Worm (Caenorhabditis elegans) whole organism, late embryonic: Measurements from ENCODE around the gene T05E12.9.

ENCODE experiments used
- C08G9.2 ChIP-seq: sonication (generic microtip); optimal IDR thresholded peaks from 2 replicates; lab custom pipeline; 2016; ENCODE audit warnings: mild to moderate bottlenecking, missing genetic modification characterization, moderate library complexity, missing compliant biosample characterization
- K02D7.2 ChIP-seq: sonication (generic microtip); optimal IDR thresholded peaks from 2 replicates; lab custom pipeline; 2017; ENCODE audit warnings: mild to moderate bottlenecking, missing genetic modification characterization, missing compliant biosample characterization
- T23F11.4 ChIP-seq: fragments of 200-800 bp; sonication (Bioruptor generic); optimal IDR thresholded peaks from 2 replicates; lab custom pipeline; 2018; ENCODE audit warnings: mild to moderate bottlenecking, missing genetic modification characterization, missing compliant biosample characterization
- Y22D7AL.16 ChIP-seq: sonication (generic microtip); optimal IDR thresholded peaks from 2 replicates; lab custom pipeline; 2016; ENCODE audit warnings: missing genetic modification characterization, missing compliant biosample characterization
- ceh-19 ChIP-seq: fragments of 200-800 bp; sonication (Bioruptor generic); optimal IDR thresholded peaks from 2 replicates; lab custom pipeline; 2018; ENCODE audit warnings: mild to moderate bottlenecking, missing genetic modification characterization, missing compliant biosample characterization
- ceh-2 ChIP-seq: sonication (generic microtip); optimal IDR thresholded peaks from 2 replicates; lab custom pipeline; 2016; ENCODE audit warnings: missing genotype, missing genetic modification characterization, missing compliant biosample characterization
- ceh-22 ChIP-seq: sonication (generic microtip); optimal IDR thresholded peaks from 2 replicates; lab custom pipeline; 2017; ENCODE audit warnings: missing biosample characterization, missing genetic modification characterization
- ceh-24 ChIP-seq: sonication (generic microtip); optimal IDR thresholded peaks from 2 replicates; lab custom pipeline; 2016; ENCODE audit warnings: mild to moderate bottlenecking, missing genetic modification characterization, missing compliant biosample characterization
- ceh-31 ChIP-seq: sonication (generic microtip); optimal IDR thresholded peaks from 2 replicates; lab custom pipeline; 2016; ENCODE audit warnings: missing genetic modification characterization, missing compliant biosample characterization
- ceh-45 ChIP-seq: fragments of 200-800 bp; sonication (Bioruptor generic); IDR thresholded peaks from 2 replicates; pipeline ENCODE4 v1.3.6; 2022; ENCODE audit warnings: missing genetic modification reagents, missing genetic modification characterization, missing compliant biosample characterization
- ceh-48 ChIP-seq: sonication (generic microtip); optimal IDR thresholded peaks from 2 replicates; lab custom pipeline; 2016; ENCODE audit warnings: missing genetic modification characterization, inconsistent platforms, missing compliant biosample characterization
- ceh-6 ChIP-seq: fragments of 200-800 bp; sonication (Bioruptor generic); optimal IDR thresholded peaks from 2 replicates; lab custom pipeline; 2018; ENCODE audit warnings: mild to moderate bottlenecking, missing genetic modification characterization, missing compliant biosample characterization
- ceh-9 ChIP-seq: sonication (generic microtip); optimal IDR thresholded peaks from 2 replicates; lab custom pipeline; 2016; ENCODE audit warnings: mild to moderate bottlenecking, missing genetic modification characterization, inconsistent platforms, missing compliant biosample characterization
- dmd-4 ChIP-seq: sonication (generic microtip); optimal IDR thresholded peaks from 2 replicates; lab custom pipeline; 2016; ENCODE audit warnings: borderline replicate concordance, missing genetic modification characterization, missing compliant biosample characterization
- dve-1 ChIP-seq: sonication (generic microtip); optimal IDR thresholded peaks from 2 replicates; lab custom pipeline; 2017; ENCODE audit warnings: antibody characterized with exemption, mild to moderate bottlenecking, missing genetic modification characterization, missing compliant biosample characterization
- elt-2 ChIP-seq: sonication (generic microtip); optimal IDR thresholded peaks from 2 replicates; lab custom pipeline; 2016; ENCODE audit warnings: missing genetic modification reagents, missing genetic modification characterization, missing compliant biosample characterization
- elt-4 ChIP-seq: sonication (generic microtip); optimal IDR thresholded peaks from 2 replicates; lab custom pipeline; 2016; ENCODE audit warnings: missing genetic modification characterization, missing compliant biosample characterization
- ets-4 ChIP-seq: sonication (generic microtip); optimal IDR thresholded peaks from 2 replicates; lab custom pipeline; 2016; ENCODE audit warnings: missing genetic modification characterization, missing compliant biosample characterization
- eyg-1 ChIP-seq: sonication (generic microtip); optimal IDR thresholded peaks from 2 replicates; lab custom pipeline; 2016; ENCODE audit warnings: missing genotype, missing genetic modification characterization, missing compliant biosample characterization
- fax-1 ChIP-seq: sonication (generic microtip); optimal IDR thresholded peaks from 2 replicates; lab custom pipeline; 2016; ENCODE audit warnings: missing genotype, missing genetic modification characterization, missing compliant biosample characterization
- fkh-10 ChIP-seq: fragments of 150-350 bp; optimal IDR thresholded peaks from 2 replicates; lab custom pipeline; 2014; ENCODE audit warnings: missing biosample characterization, missing genetic modification reagents, missing genetic modification characterization
- gmeb-2 ChIP-seq: sonication (generic microtip); optimal IDR thresholded peaks from 2 replicates; lab custom pipeline; 2016; ENCODE audit warnings: missing genetic modification characterization, inconsistent platforms, missing compliant biosample characterization
- hlh-13 ChIP-seq: fragments of 200-800 bp; sonication (Bioruptor generic); optimal IDR thresholded peaks from 2 replicates; lab custom pipeline; 2018; ENCODE audit warnings: mild to moderate bottlenecking, missing genetic modification characterization, missing compliant biosample characterization
- lim-6 ChIP-seq: sonication (generic microtip); optimal IDR thresholded peaks from 2 replicates; lab custom pipeline; 2016; ENCODE audit warnings: missing genetic modification characterization, missing compliant biosample characterization
- nhr-232 ChIP-seq: sonication (generic microtip); optimal IDR thresholded peaks from 2 replicates; lab custom pipeline; 2016; ENCODE audit warnings: missing genetic modification characterization, missing compliant biosample characterization
- npax-4 ChIP-seq: sonication (generic microtip); optimal IDR thresholded peaks from 2 replicates; lab custom pipeline; 2016; ENCODE audit warnings: missing genetic modification characterization, missing compliant biosample characterization
- odd-2 ChIP-seq: sonication (generic microtip); optimal IDR thresholded peaks from 2 replicates; lab custom pipeline; 2017; ENCODE audit warnings: antibody characterized with exemption, mild to moderate bottlenecking, missing genetic modification characterization, missing compliant biosample characterization
- pax-1 ChIP-seq: fragments of 150-350 bp; optimal IDR thresholded peaks from 2 replicates; lab custom pipeline; 2014; ENCODE audit warnings: missing biosample characterization, missing genetic modification characterization
- pha-2 ChIP-seq: sonication (generic microtip); optimal IDR thresholded peaks from 2 replicates; lab custom pipeline; 2017; ENCODE audit warnings: mild to moderate bottlenecking, missing genetic modification characterization, missing compliant biosample characterization
- pha-4 ChIP-seq: fragments of 150-350 bp; optimal IDR thresholded peaks from 2 replicates; lab custom pipeline; 2018; ENCODE audit warnings: missing biosample characterization, missing genetic modification reagents, missing genetic modification characterization
- pros-1 ChIP-seq: fragments of 150-350 bp; optimal IDR thresholded peaks from 2 replicates; lab custom pipeline; 2014; ENCODE audit warnings: missing biosample characterization, missing genetic modification reagents, missing genetic modification characterization
- ref-2 ChIP-seq: sonication (generic microtip); optimal IDR thresholded peaks from 2 replicates; lab custom pipeline; 2016; ENCODE audit warnings: missing genetic modification characterization, missing compliant biosample characterization
- rnt-1 ChIP-seq: sonication (generic microtip); optimal IDR thresholded peaks from 2 replicates; lab custom pipeline; 2016; ENCODE audit warnings: missing genetic modification characterization, missing compliant biosample characterization
- sdc-2 ChIP-seq: sonication (generic microtip); optimal IDR thresholded peaks from 2 replicates; lab custom pipeline; 2016; ENCODE audit warnings: missing genotype, missing genetic modification characterization, missing compliant biosample characterization
- sox-4 ChIP-seq: sonication (generic microtip); optimal IDR thresholded peaks from 2 replicates; lab custom pipeline; 2017; ENCODE audit warnings: mild to moderate bottlenecking, missing genetic modification characterization, inconsistent platforms, missing compliant biosample characterization
- syd-9 ChIP-seq: sonication (generic microtip); optimal IDR thresholded peaks from 2 replicates; lab custom pipeline; 2016; ENCODE audit warnings: mild to moderate bottlenecking, missing genetic modification characterization, moderate library complexity, missing compliant biosample characterization
- tbx-2 ChIP-seq: sonication (generic microtip); optimal IDR thresholded peaks from 2 replicates; lab custom pipeline; 2016; ENCODE audit warnings: missing genetic modification characterization, missing compliant biosample characterization
- ttx-3 ChIP-seq: sonication (generic microtip); optimal IDR thresholded peaks from 2 replicates; lab custom pipeline; 2016; ENCODE audit warnings: missing genetic modification reagents, missing genetic modification characterization, missing compliant biosample characterization
- unc-42 ChIP-seq: sonication (generic microtip); optimal IDR thresholded peaks from 2 replicates; lab custom pipeline; 2016; ENCODE audit warnings: missing genotype, missing genetic modification characterization, missing compliant biosample characterization
- unc-55 ChIP-seq: sonication (generic microtip); optimal IDR thresholded peaks from 2 replicates; lab custom pipeline; 2017; ENCODE audit warnings: missing biosample characterization, missing genetic modification reagents, missing genetic modification characterization
- unc-86 ChIP-seq: sonication (generic microtip); optimal IDR thresholded peaks from 2 replicates; lab custom pipeline; 2016; ENCODE audit warnings: missing genetic modification characterization, missing compliant biosample characterization
- zip-5 ChIP-seq: sonication (generic microtip); optimal IDR thresholded peaks from 2 replicates; lab custom pipeline; 2016; ENCODE audit warnings: missing genetic modification characterization, missing compliant biosample characterization
- ztf-16 ChIP-seq: sonication (generic microtip); optimal IDR thresholded peaks from 2 replicates; lab custom pipeline; 2017; ENCODE audit warnings: missing genetic modification characterization, missing compliant biosample characterization

T05E12.9 gene

DNA sequence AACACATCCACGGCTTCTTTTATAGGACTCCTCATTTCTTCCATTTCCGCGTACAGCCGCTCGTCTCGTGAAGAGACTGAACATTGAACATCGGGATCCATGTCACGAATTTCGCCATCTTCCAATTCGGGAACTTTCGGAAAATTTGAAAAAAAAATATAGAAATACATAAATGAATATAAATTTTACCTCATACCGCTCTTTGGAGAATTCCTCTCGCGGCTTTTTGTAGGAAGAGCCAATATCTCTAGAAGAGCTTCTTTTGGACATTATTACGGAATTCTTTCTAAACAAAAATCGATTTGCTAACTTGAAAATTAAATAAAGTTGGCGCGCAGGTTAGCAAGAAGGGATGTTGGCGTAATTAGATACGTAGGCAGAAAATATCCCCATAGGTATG lies at the start of gene T05E12.9:
TSS of gene T05E12.9 (minus strand) at position 101 of the 400 bp plus-strand sequence.
- TF ChIP-seq ceh-45 (GFP tag; lab: Robert Waterston, UW): no peak
- TF ChIP-seq ceh-9: no peak
- TF ChIP-seq nhr-232 (tag; lab: Kevin White, UChicago): no peak
- TF ChIP-seq dmd-4 (tag; lab: Kevin White, UChicago): no peak
- no peak for TF ChIP-seq gmeb-2 (tag; lab: Kevin White, UChicago)
- TF ChIP-seq ttx-3: no peak
- TF ChIP-seq pha-2 (tag; lab: Kevin White, UChicago): no peak
- no peak for TF ChIP-seq odd-2 (tag; lab: Kevin White, UChicago)

DNA sequence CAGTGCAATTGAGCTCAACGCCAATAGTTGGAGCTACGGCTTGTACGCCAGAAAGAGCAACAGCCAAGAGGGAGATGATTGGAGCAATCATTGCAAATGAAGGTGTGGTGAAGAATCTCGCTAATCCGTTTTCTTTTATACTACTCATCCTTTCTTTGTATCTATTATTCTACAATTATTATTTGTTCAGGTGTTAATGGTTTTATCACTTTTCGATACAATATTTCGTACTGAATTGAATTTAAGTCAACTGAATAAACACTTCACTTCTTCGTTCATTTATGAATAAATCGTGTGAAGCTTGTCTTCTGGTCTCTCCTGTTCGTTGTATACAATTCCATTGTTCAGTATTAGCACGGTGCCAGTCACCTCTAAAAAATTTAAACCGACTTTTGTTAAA lies 25.7 kb upstream of the T05E12.9 start, which contains the start of gene ZK218.11:
TSS of gene ZK218.11 (minus strand) at position 101 of the 400 bp plus-strand sequence.
- TF ChIP-seq T23F11.4 (GFP tag; lab: Kevin White, UChicago) (no peak), hlh-13 (GFP tag; lab: Kevin White, UChicago) (no peak), tbx-2 (no peak), elt-4 (tag; lab: Kevin White, UChicago) (no peak), K02D7.2 (tag; lab: Kevin White, UChicago) (no peak), ref-2 (no peak), pax-1 (tag; lab: Kevin White, UChicago) (no peak), gmeb-2 (tag; lab: Kevin White, UChicago) (no peak), lim-6 (tag; lab: Kevin White, UChicago) (no peak), sox-4 (no peak), fax-1 (no peak), ceh-31 (no peak), ceh-2 (no peak)

DNA sequence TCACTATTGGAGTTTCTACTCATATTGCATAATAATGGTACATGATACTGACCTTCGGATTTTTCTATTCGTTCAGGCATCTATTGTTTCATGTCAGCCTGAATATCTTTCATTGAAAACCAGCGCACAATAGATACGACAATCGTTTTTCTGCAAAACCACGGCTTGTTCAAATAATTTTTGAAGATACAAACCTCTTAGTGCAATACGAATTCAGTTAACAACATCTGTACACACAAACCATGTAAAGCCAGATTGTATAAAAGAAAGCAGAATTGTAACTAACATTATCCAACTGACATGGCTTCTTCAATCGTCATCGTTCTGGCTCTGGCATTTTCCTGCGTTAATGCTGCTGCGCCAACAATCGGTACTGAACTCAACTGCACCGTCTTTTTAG lies 22.9 kb upstream of the T05E12.9 start, which contains the start of gene ZK218.7:
TSS of gene ZK218.7 (plus strand) at position 301 of the 400 bp plus-strand sequence.
- TF ChIP-seq pax-1 (tag; lab: Kevin White, UChicago) (no peak), pha-4 (tag; lab: Kevin White, UChicago) (no peak), rnt-1 (tag; lab: Kevin White, UChicago) (no peak), ref-2 (no peak), elt-2 (no peak), fax-1 (no peak)

DNA sequence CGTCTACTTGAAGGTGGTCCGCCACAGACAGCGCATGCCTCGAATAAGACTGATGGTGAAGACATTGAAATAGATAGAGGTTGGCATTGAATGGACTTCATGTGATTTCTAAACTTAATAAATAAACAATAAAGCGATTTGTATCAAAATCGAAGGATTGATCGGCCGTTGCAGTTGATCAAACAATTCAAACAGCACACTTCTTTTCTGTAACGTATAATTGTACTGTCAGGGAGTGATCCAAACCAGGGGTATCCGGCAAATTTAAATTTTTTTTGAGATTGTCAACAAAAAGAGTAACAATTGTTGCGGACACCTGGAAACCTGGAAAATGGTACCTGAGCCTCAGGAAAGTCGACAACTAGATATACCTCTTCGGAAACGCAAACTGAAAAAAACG lies 21.9 kb upstream of the T05E12.9 start, which contains the start of gene nhr-248:
TSS of gene nhr-248 (minus strand) at position 101 of the 400 bp plus-strand sequence.
- TF ChIP-seq dve-1 (tag; lab: Kevin White, UChicago) (no peak), pha-2 (tag; lab: Kevin White, UChicago) (no peak), ztf-16 (no peak), tbx-2 (no peak), ceh-22 (tag; lab: Kevin White, UChicago) (no peak), syd-9 (tag; lab: Kevin White, UChicago) (no peak), gmeb-2 (tag; lab: Kevin White, UChicago) (no peak), sdc-2 (tag; lab: Kevin White, UChicago) (no peak), pros-1 (tag; lab: Kevin White, UChicago) (no peak), eyg-1 (tag; lab: Kevin White, UChicago) (no peak), unc-55 (GFP tag; lab: Kevin White, UChicago) (no peak), ceh-48 (tag; lab: Kevin White, UChicago) (no peak)

DNA sequence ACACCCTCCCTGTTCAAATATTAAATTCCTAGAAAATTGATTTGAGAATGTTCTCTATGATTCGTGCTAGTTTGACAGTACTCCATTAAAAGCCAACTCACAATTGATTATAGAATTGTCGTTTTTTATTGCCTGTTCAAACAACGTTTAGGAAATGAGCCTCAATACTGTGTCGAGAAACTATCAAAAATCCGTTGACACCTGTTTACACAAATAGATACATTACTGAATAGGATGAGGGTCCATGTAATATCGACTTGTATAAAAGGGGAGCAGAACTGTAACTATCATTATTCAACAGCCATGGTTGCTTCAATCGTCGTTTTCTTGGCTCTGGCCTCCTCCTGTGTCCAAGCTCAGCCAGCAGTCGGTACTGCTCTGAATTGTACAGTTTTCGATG lies 18.2 kb upstream of the T05E12.9 start, which contains the start of gene ZK218.5:
TSS of gene ZK218.5 (plus strand) at position 301 of the 400 bp plus-strand sequence.
- TF ChIP-seq ceh-24: no peak
- no peak for TF ChIP-seq npax-4
- TF ChIP-seq C08G9.2 (tag; lab: Kevin White, UChicago): no peak
- no peak for TF ChIP-seq unc-86 (tag; lab: Kevin White, UChicago)
- no peak for TF ChIP-seq ceh-6 (GFP tag; lab: Kevin White, UChicago)
- no peak for TF ChIP-seq K02D7.2 (tag; lab: Kevin White, UChicago)
- TF ChIP-seq fkh-10 (GFP tag; lab: Kevin White, UChicago): no peak
- no peak for TF ChIP-seq Y22D7AL.16 (tag; lab: Kevin White, UChicago)
- TF ChIP-seq ceh-19: no peak
- no peak for TF ChIP-seq pros-1 (tag; lab: Kevin White, UChicago)
- no peak for TF ChIP-seq ets-4 (tag; lab: Kevin White, UChicago)
- no peak for TF ChIP-seq zip-5 (tag; lab: Kevin White, UChicago)
- TF ChIP-seq unc-42 (tag; lab: Kevin White, UChicago): no peak
- no peak for TF ChIP-seq pha-4 (tag; lab: Kevin White, UChicago)
